Worm (Caenorhabditis elegans): ENCODE data around the gene gsp-2.

DNA sequence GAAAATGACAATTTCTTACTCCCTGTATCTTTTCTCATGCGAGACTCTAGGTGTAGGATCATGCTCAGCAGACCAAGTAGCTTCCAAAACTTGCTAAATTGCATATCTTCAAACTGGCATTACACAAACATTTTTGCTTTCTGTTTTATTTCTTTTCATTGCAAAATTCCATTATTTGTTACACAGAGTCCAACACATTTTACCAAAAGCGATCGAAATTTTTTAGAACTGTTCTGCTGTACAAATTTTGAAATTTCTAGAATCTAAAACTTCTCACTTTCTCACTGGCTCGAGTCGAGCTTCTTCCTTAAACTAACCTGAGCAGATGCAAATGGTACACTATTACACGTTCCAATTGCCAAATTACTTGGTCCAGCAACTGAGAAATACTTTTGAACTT lies 21.9 kb upstream of the gsp-2 start:
- TF ChIP-seq unc-39 (tag; optimal IDR thresholded peaks at IDR 0.05): no peak
- TF ChIP-seq Y75B8A.6 (GFP tag; IDR thresholded peaks at IDR 0.05): no peak
- TF ChIP-seq unc-62 (GFP tag; optimal IDR thresholded peaks at IDR 0.05 in 1 of 2): no peak
- no peak for TF ChIP-seq unc-62 (tag; optimal IDR thresholded peaks at IDR 0.05)

All from whole organism, L4 larva.